Fruit fly (Drosophila melanogaster) whole organism, embryonic: ENCODE measurements around the gene Acat2.

Source experiments
- BtbVII ChIP-seq: fragments of 200-800 bp; sonication (Bioruptor generic); optimal IDR thresholded peaks from 3 replicates; lab custom pipeline; 2017; ENCODE audit warnings: missing biosample characterization, mild to moderate bottlenecking, missing genetic modification characterization
- CG11695 ChIP-seq: fragments of 200-800 bp; sonication (Bioruptor generic); IDR thresholded peaks from 3 replicates; pipeline ENCODE4 v1.3.6; 2022; ENCODE audit warnings: missing biosample characterization, missing genetic modification characterization
- CG13775 ChIP-seq: fragments of 200-800 bp; sonication (Bioruptor generic); optimal IDR thresholded peaks from 3 replicates; lab custom pipeline; 2017; ENCODE audit warnings: missing biosample characterization, mild to moderate bottlenecking, missing genetic modification characterization
- CG14710 ChIP-seq: fragments of 200-800 bp; sonication (Bioruptor generic); optimal IDR thresholded peaks from 3 replicates; lab custom pipeline; 2019; ENCODE audit warnings: missing biosample characterization, mild to moderate bottlenecking, missing genetic modification characterization, moderate library complexity
- CG14965 ChIP-seq: fragments of 200-800 bp; sonication (Bioruptor generic); optimal IDR thresholded peaks from 2 replicates; lab custom pipeline; 2016; ENCODE audit warnings: missing biosample characterization, missing genetic modification characterization, borderline replicate concordance
- CG15269 ChIP-seq: fragments of 200-800 bp; sonication (Bioruptor generic); optimal IDR thresholded peaks from 2 replicates; lab custom pipeline; 2018; ENCODE audit warnings: missing biosample characterization, mild to moderate bottlenecking, missing genetic modification characterization, moderate library complexity
- CG15514 ChIP-seq: fragments of 200-800 bp; sonication (Bioruptor generic); optimal IDR thresholded peaks from 3 replicates; lab custom pipeline; 2017; ENCODE audit warnings: missing biosample characterization, missing genetic modification characterization, mild to moderate bottlenecking, moderate library complexity, missing genetic modification reagents
- CG17912 ChIP-seq: fragments of 200-800 bp; sonication (Bioruptor generic); optimal IDR thresholded peaks from 2 replicates; lab custom pipeline; 2018; ENCODE audit warnings: missing biosample characterization, mild to moderate bottlenecking, missing genetic modification characterization
- CG18764 ChIP-seq: fragments of 200-800 bp; sonication (Bioruptor generic); optimal IDR thresholded peaks from 3 replicates; lab custom pipeline; 2016; ENCODE audit warnings: missing biosample characterization, missing genetic modification characterization
- CG2116 ChIP-seq: fragments of 200-800 bp; sonication (Bioruptor generic); optimal IDR thresholded peaks from 3 replicates; lab custom pipeline; 2018; ENCODE audit warnings: missing biosample characterization, mild to moderate bottlenecking, missing genetic modification characterization
- CG31441 ChIP-seq: fragments of 200-800 bp; sonication (Bioruptor generic); IDR thresholded peaks from 2 replicates; pipeline ENCODE4 v1.3.6; 2022; ENCODE audit warnings: missing biosample characterization, missing genetic modification characterization
- CG3726 ChIP-seq: fragments of 200-800 bp; sonication (Bioruptor generic); IDR thresholded peaks from 3 replicates; pipeline ENCODE4, ENCODE4 v1.3.6; 2022; ENCODE audit warnings: missing biosample characterization, missing genetic modification characterization
- CG5953 ChIP-seq: fragments of 200-800 bp; sonication (Bioruptor generic); IDR thresholded peaks from 2 replicates; pipeline ENCODE4 v1.3.6; 2022; ENCODE audit warnings: missing biosample characterization, missing genetic modification characterization
- CG6683 ChIP-seq: fragments of 200-800 bp; sonication (Bioruptor generic); optimal IDR thresholded peaks from 2 replicates; lab custom pipeline; 2017; ENCODE audit warnings: missing biosample characterization, mild to moderate bottlenecking, missing genetic modification characterization, missing genetic modification reagents
- CG6813 ChIP-seq: fragments of 200-800 bp; sonication (Bioruptor generic); optimal IDR thresholded peaks from 2 replicates; lab custom pipeline; 2017; ENCODE audit warnings: missing biosample characterization, missing genetic modification characterization, mild to moderate bottlenecking, moderate library complexity, missing genetic modification reagents
- CG7556 ChIP-seq: fragments of 200-800 bp; sonication (Bioruptor generic); optimal IDR thresholded peaks from 2 replicates; lab custom pipeline; 2017; ENCODE audit warnings: missing biosample characterization, mild to moderate bottlenecking, missing genetic modification characterization
- CG9215 ChIP-seq: fragments of 200-800 bp; sonication (Bioruptor generic); IDR thresholded peaks from 2 replicates; pipeline ENCODE4 v1.3.6; 2022; ENCODE audit warnings: missing biosample characterization, missing genetic modification characterization
- D19B ChIP-seq: fragments of 200-800 bp; sonication (Bioruptor generic); optimal IDR thresholded peaks from 2 replicates; lab custom pipeline; 2017; ENCODE audit warnings: missing biosample characterization, mild to moderate bottlenecking, missing genetic modification characterization
- Dfd ChIP-seq, 2 experiments: fragments of >200 bp; optimal IDR thresholded peaks; 2 replicates each; lab custom pipeline; 2017; ENCODE audit warnings: missing biosample characterization in 2 of 2, missing genetic modification characterization in 2 of 2
- Dp ChIP-seq: fragments of 200-800 bp; sonication (Bioruptor generic); optimal IDR thresholded peaks from 2 replicates; lab custom pipeline; 2018; ENCODE audit warnings: missing biosample characterization, mild to moderate bottlenecking, missing genetic modification characterization, moderate library complexity
- Dref ChIP-seq: fragments of 200-800 bp; sonication (Bioruptor generic); IDR thresholded peaks from 2 replicates; pipeline ENCODE4 v1.3.6; 2022; ENCODE audit warnings: missing biosample characterization, missing genetic modification characterization
- Elba2 ChIP-seq: fragments of 200-800 bp; sonication (Bioruptor generic); optimal IDR thresholded peaks from 3 replicates; lab custom pipeline; 2016; ENCODE audit warnings: missing biosample characterization, missing genetic modification characterization
- GATAe ChIP-seq: fragments of 200-800 bp; sonication (Bioruptor generic); conservative IDR thresholded peaks from 2 replicates; pipeline ENCODE4 v1.3.6; 2022; ENCODE audit warnings: missing biosample characterization, missing genetic modification characterization
- Hr78 ChIP-seq, 2 experiments: fragments of 200-800 bp in 1 of 2; fragments of >200 bp in 1 of 2; sonication (Bioruptor generic) in 1 of 2; optimal IDR thresholded peaks; 2 replicates each; lab custom pipeline; 2017 to 2019; ENCODE audit warnings: missing biosample characterization in 2 of 2, missing genetic modification characterization in 2 of 2, mild to moderate bottlenecking in 1 of 2, moderate library complexity in 1 of 2
- Ptx1 ChIP-seq: fragments of 200-800 bp; sonication (Bioruptor generic); IDR thresholded peaks from 2 replicates; pipeline ENCODE4 v1.3.6; 2022; ENCODE audit warnings: missing biosample characterization, missing genetic modification characterization
- Rfx ChIP-seq: fragments of 200-800 bp; sonication (Bioruptor generic); IDR thresholded peaks from 2 replicates; pipeline ENCODE4 v1.3.6; 2022; ENCODE audit warnings: missing biosample characterization, missing genetic modification characterization
- Sry-β ChIP-seq: fragments of 200-800 bp; sonication (Bioruptor generic); optimal IDR thresholded peaks from 2 replicates; lab custom pipeline; 2018; ENCODE audit warnings: missing biosample characterization, mild to moderate bottlenecking, missing genetic modification characterization, moderate library complexity
- Tbp ChIP-seq: fragments of >200 bp; optimal IDR thresholded peaks from 2 replicates; lab custom pipeline; 2018; ENCODE audit warnings: missing biosample characterization, missing genetic modification characterization
- br ChIP-seq: fragments of >200 bp; optimal IDR thresholded peaks from 2 replicates; lab custom pipeline; 2017
- dimm ChIP-seq: fragments of 200-800 bp; sonication (Bioruptor generic); IDR thresholded peaks from 2 replicates; pipeline ENCODE4 v1.3.6; 2022; ENCODE audit warnings: missing biosample characterization, missing genetic modification characterization
- jigr1 ChIP-seq: fragments of 200-800 bp; sonication (Bioruptor generic); IDR thresholded peaks from 3 replicates; pipeline ENCODE4 v1.3.6; 2022; ENCODE audit warnings: missing biosample characterization, missing genetic modification characterization
- jing ChIP-seq: fragments of 200-800 bp; sonication (Bioruptor generic); optimal IDR thresholded peaks from 2 replicates; lab custom pipeline; 2018; ENCODE audit warnings: missing biosample characterization, mild to moderate bottlenecking, missing genetic modification characterization
- ken ChIP-seq: fragments of 200-800 bp; sonication (Bioruptor generic); IDR thresholded peaks from 3 replicates; pipeline ENCODE4 v1.3.6; 2022; ENCODE audit warnings: missing biosample characterization, missing genetic modification characterization
- klu ChIP-seq: fragments of 200-800 bp; sonication (Bioruptor generic); IDR thresholded peaks from 2 replicates; pipeline ENCODE4 v1.3.6; 2022; ENCODE audit warnings: missing biosample characterization, missing genetic modification characterization
- lab ChIP-seq: fragments of 200-800 bp; sonication (Bioruptor generic); optimal IDR thresholded peaks from 3 replicates; lab custom pipeline; 2017; ENCODE audit warnings: missing biosample characterization, missing genetic modification characterization, mild to moderate bottlenecking, moderate library complexity, missing genetic modification reagents
- lbe ChIP-seq: fragments of 200-800 bp; sonication (Bioruptor generic); optimal IDR thresholded peaks from 2 replicates; lab custom pipeline; 2016; ENCODE audit warnings: missing biosample characterization, mild to moderate bottlenecking, missing genetic modification characterization
- mld ChIP-seq: fragments of 200-800 bp; sonication (Bioruptor generic); IDR thresholded peaks from 3 replicates; pipeline ENCODE4 v1.3.6; 2022; ENCODE audit warnings: missing biosample characterization, missing genetic modification characterization; ENCODE audit not compliant: partially characterized antibody
- nau ChIP-seq: fragments of 200-800 bp; sonication (Bioruptor generic); optimal IDR thresholded peaks from 3 replicates; lab custom pipeline; 2017; ENCODE audit warnings: missing biosample characterization, mild to moderate bottlenecking, missing genetic modification characterization, missing genetic modification reagents
- pan ChIP-seq, 4 experiments: fragments of >200 bp in 3 of 4; fragments of 200-800 bp in 1 of 4; sonication (Bioruptor generic) in 1 of 4; optimal IDR thresholded peaks in 3 of 4; IDR thresholded peaks in 1 of 4; 2 replicates each; pipeline versions ENCODE4 v1.3.6 to Lab custom; 2017 to 2022; ENCODE audit warnings: missing biosample characterization in 2 of 4, missing genetic modification characterization in 2 of 4, mixed read lengths in 1 of 4
- ranshi ChIP-seq: fragments of 200-800 bp; sonication (Bioruptor generic); IDR thresholded peaks from 2 replicates; pipeline ENCODE4 v1.3.6; 2022; ENCODE audit warnings: missing biosample characterization, missing genetic modification characterization
- rib ChIP-seq: fragments of 200-800 bp; sonication (Bioruptor generic); IDR thresholded peaks from 2 replicates; pipeline ENCODE4 v1.3.6; 2022; ENCODE audit warnings: missing biosample characterization, missing genetic modification characterization
- ro ChIP-seq: fragments of 200-800 bp; sonication (Bioruptor generic); IDR thresholded peaks from 2 replicates; pipeline ENCODE4 v1.3.6; 2022; ENCODE audit warnings: missing biosample characterization, missing genetic modification characterization
- sens-2 ChIP-seq: fragments of 200-800 bp; sonication (Bioruptor generic); IDR thresholded peaks from 2 replicates; pipeline ENCODE4 v1.3.6; 2022; ENCODE audit warnings: missing biosample characterization, missing genetic modification characterization
- sim ChIP-seq: fragments of 200-800 bp; sonication (Bioruptor generic); IDR thresholded peaks from 2 replicates; pipeline ENCODE4 v1.3.6; 2022; ENCODE audit warnings: missing biosample characterization, missing genetic modification characterization
- stwl ChIP-seq: fragments of 200-800 bp; sonication (Bioruptor generic); optimal IDR thresholded peaks from 3 replicates; lab custom pipeline; 2018; ENCODE audit warnings: missing biosample characterization, mild to moderate bottlenecking, missing genetic modification characterization, moderate library complexity
- tap ChIP-seq: fragments of 200-800 bp; optimal IDR thresholded peaks from 3 replicates; lab custom pipeline; 2019; ENCODE audit warnings: missing biosample characterization, mild to moderate bottlenecking, missing genetic modification characterization, moderate library complexity
- tll ChIP-seq, 2 experiments: fragments of 200-800 bp in 1 of 2; fragments of >200 bp in 1 of 2; sonication (Bioruptor generic) in 1 of 2; optimal IDR thresholded peaks; 2 replicates each; lab custom pipeline; 2017 to 2019; ENCODE audit warnings: missing biosample characterization in 2 of 2, missing genetic modification characterization in 2 of 2, mild to moderate bottlenecking in 1 of 2, moderate library complexity in 1 of 2
- trem ChIP-seq: fragments of 200-800 bp; optimal IDR thresholded peaks from 3 replicates; lab custom pipeline; 2019; ENCODE audit warnings: missing biosample characterization, mild to moderate bottlenecking, missing genetic modification characterization, moderate library complexity
- tup ChIP-seq: fragments of 200-800 bp; sonication (Bioruptor generic); optimal IDR thresholded peaks from 2 replicates; lab custom pipeline; 2016; ENCODE audit warnings: missing biosample characterization, mild to moderate bottlenecking, missing genetic modification characterization, moderate library complexity
- wor ChIP-seq: fragments of 200-800 bp; sonication (Bioruptor generic); IDR thresholded peaks from 2 replicates; pipeline ENCODE4 v1.3.6; 2022; ENCODE audit warnings: missing biosample characterization, missing genetic modification characterization
- zf30C ChIP-seq: fragments of 200-800 bp; sonication (Bioruptor generic); optimal IDR thresholded peaks from 3 replicates; lab custom pipeline; 2018; ENCODE audit warnings: missing biosample characterization, mild to moderate bottlenecking, missing genetic modification characterization

Gene Acat2

DNA sequence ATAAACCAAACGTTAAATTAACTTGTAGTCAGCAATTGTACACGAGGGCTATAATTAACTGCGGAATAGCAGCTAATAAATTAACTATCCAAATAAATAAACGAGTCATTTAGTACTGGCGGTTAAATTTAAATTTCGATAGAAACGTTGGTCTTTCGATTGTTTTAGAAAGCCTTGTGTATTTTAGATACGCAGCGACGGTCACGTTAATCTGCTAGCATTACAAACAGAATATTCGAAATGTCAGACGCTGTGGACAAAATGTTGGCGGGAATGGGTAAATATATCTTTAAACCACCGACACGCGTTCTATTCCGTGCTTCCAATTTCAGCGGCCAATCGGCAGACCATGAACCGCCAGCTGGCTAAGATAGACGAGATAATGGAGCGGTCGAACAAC, 28.8 kb downstream of the Acat2 start, which contains the start of gene msd1 (continued):
- TF ChIP-seq Elba2 (no peak), wor (GFP tag; lab: Robert Waterston, UW) (no peak), CG15514 (GFP tag; lab: Kevin White, UChicago) (peak; percentile 33), CG13775 (GFP tag; lab: Kevin White, UChicago) (no peak), trem (peak; percentile 3), klu (GFP tag; lab: Robert Waterston, UW) (no peak), lbe (GFP tag; lab: Kevin White, UChicago) (no peak), CG3726 (GFP tag; lab: Robert Waterston, UW) (no peak), Tbp (GFP tag; lab: Kevin White, UChicago) (no peak), CG2116 (peak; percentile 56), rib (no peak), CG6683 (GFP tag; lab: Kevin White, UChicago) (no peak), Ptx1 (GFP tag; lab: Robert Waterston, UW) (no peak), CG7556 (GFP tag; lab: Kevin White, UChicago) (no peak), dimm (GFP tag; lab: Robert Waterston, UW) (no peak), stwl (tag; lab: Kevin White, UChicago) (peak; percentile 5), lab (GFP tag; lab: Kevin White, UChicago) (no peak), BtbVII (no peak), ro (no peak), CG31441 (GFP tag; lab: Robert Waterston, UW) (no peak), CG17912 (GFP tag; lab: Kevin White, UChicago) (peak; percentile 17), CG5953 (GFP tag; lab: Robert Waterston, UW) (no peak), D19B (GFP tag; lab: Kevin White, UChicago) (no peak), CG14965 (no peak), CG9215 (GFP tag; lab: Robert Waterston, UW) (no peak), tup (no peak), sens-2 (GFP tag; lab: Robert Waterston, UW) (no peak), Dfd (GFP tag; optimal IDR thresholded peaks at IDR 0.05; lab: Kevin White, UChicago) (no peak), jing (GFP tag; lab: Kevin White, UChicago) (no peak), sim (GFP tag; lab: Robert Waterston, UW) (no peak), nau (GFP tag; lab: Kevin White, UChicago) (no peak), ranshi (no peak), pan (optimal IDR thresholded peaks at IDR 0.05; lab: Kevin White, UChicago) (no peak), pan (GFP tag; optimal IDR thresholded peaks at IDR 0.05 in 1 of 2, IDR thresholded peaks at IDR 0.05 in 1 of 2) (no peak), tap (tag; lab: Kevin White, UChicago) (no peak), CG14710 (no peak), Rfx (GFP tag; lab: Robert Waterston, UW) (no peak), jigr1 (GFP tag; lab: Robert Waterston, UW) (no peak), tll (GFP tag; optimal IDR thresholded peaks at IDR 0.05; lab: Kevin White, UChicago) (no peak), Sry-β (GFP tag; lab: Kevin White, UChicago) (no peak), GATAe (GFP tag; lab: Robert Waterston, UW) (no peak), Dp (GFP tag; lab: Kevin White, UChicago) (peak; percentile 97), mld (GFP tag; lab: Robert Waterston, UW) (no peak), ken (GFP tag; lab: Robert Waterston, UW) (no peak), zf30C (no peak), CG18764 (GFP tag; lab: Kevin White, UChicago) (no peak), Dref (GFP tag; lab: Robert Waterston, UW) (peak; percentile 78), CG11695 (no peak), Hr78 (GFP tag; optimal IDR thresholded peaks at IDR 0.05; lab: Kevin White, UChicago) (no peak), CG15269 (tag; lab: Kevin White, UChicago) (no peak), br (lab: Kevin White, UChicago) (no peak), CG6813 (GFP tag; lab: Kevin White, UChicago) (no peak)
